Fruit fly (Drosophila melanogaster): ENCODE data around the gene CG15741.

DNA sequence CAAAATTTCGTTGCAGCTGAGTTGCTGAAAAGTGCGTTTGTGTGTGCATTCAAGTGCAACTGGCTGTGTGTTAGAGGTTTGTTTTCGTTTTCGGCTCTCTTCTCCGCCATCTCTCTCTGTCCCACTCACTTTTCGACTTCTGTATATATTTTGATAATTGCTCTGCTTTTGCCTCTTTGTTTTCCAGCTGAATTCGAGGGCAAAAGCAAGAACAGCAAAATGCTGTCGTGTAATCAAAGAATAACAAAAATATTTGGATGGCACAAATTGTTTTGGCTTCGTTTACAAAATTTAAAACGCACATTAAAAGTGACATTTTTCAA is 19.1 kb downstream of the CG15741 start:
- TF ChIP-seq Hr39 (GFP tag; optimal IDR thresholded peaks at IDR 0.05) (no peak), Gug (GFP tag; IDR thresholded peaks at IDR 0.05) (no peak), topi (GFP tag; optimal IDR thresholded peaks at IDR 0.05) (no peak), Sox15 (GFP tag; optimal IDR thresholded peaks at IDR 0.05) (no peak), CG8632 (GFP tag; optimal IDR thresholded peaks at IDR 0.05) (no peak), CG11762 (GFP tag; optimal IDR thresholded peaks at IDR 0.05; ENCODE audit: insufficient read depth) (no peak)

Data from whole organism, prepupa.